Worm (Caenorhabditis elegans) whole organism, L2 larva: Measurements from ENCODE around the gene srh-20.

Experiments used
- R02D3.7 ChIP-seq: fragments of 150-350 bp; optimal IDR thresholded peaks from 2 replicates; lab custom pipeline; 2014; ENCODE audit warnings: missing biosample characterization, missing genetic modification characterization
- elt-3 ChIP-seq: sonication (generic microtip); optimal IDR thresholded peaks from 2 replicates; lab custom pipeline; 2017; ENCODE audit warnings: missing biosample characterization, missing genetic modification characterization
- lin-13 ChIP-seq: fragments of 150-350 bp; optimal IDR thresholded peaks from 2 replicates; lab custom pipeline; 2014; ENCODE audit warnings: missing biosample characterization, missing genetic modification reagents, missing genetic modification characterization
- lin-39 ChIP-seq: fragments of 150-350 bp; optimal IDR thresholded peaks from 2 replicates; lab custom pipeline; 2014; ENCODE audit warnings: missing biosample characterization, missing genetic modification reagents, missing genetic modification characterization
- mab-5 ChIP-seq: fragments of 150-350 bp; optimal IDR thresholded peaks from 2 replicates; lab custom pipeline; 2014; ENCODE audit warnings: missing biosample characterization, missing genetic modification characterization
- nhr-11 ChIP-seq: fragments of 150-350 bp; optimal IDR thresholded peaks from 2 replicates; lab custom pipeline; 2014; ENCODE audit warnings: missing biosample characterization, missing genetic modification characterization
- nhr-23 ChIP-seq: fragments of 150-350 bp; optimal IDR thresholded peaks from 2 replicates; lab custom pipeline; 2014; ENCODE audit warnings: missing biosample characterization, missing genetic modification reagents, missing genetic modification characterization
- nhr-25 ChIP-seq: fragments of 150-350 bp; sonication (generic microtip); optimal IDR thresholded peaks from 3 replicates; lab custom pipeline; 2014; ENCODE audit warnings: missing biosample characterization, missing genetic modification characterization
- nhr-6 ChIP-seq: fragments of 150-350 bp; optimal IDR thresholded peaks from 2 replicates; lab custom pipeline; 2014; ENCODE audit warnings: missing biosample characterization, missing genetic modification characterization
- skn-1 ChIP-seq: sonication (generic microtip); optimal IDR thresholded peaks from 2 replicates; lab custom pipeline; 2017; ENCODE audit warnings: missing biosample characterization, missing genetic modification characterization
- sma-9 ChIP-seq, 2 experiments: fragments of 150-350 bp in 1 of 2; sonication (generic microtip) in 1 of 2; optimal IDR thresholded peaks; 2 replicates each; lab custom pipeline; 2014 to 2016; ENCODE audit warnings: missing genetic modification characterization in 2 of 2, mild to moderate bottlenecking in 1 of 2, missing biosample characterization in 1 of 2, missing compliant biosample characterization in 1 of 2, missing genetic modification reagents in 1 of 2, moderate library complexity in 1 of 2
- unc-39 ChIP-seq: fragments of 150-350 bp; optimal IDR thresholded peaks from 2 replicates; lab custom pipeline; 2014; ENCODE audit warnings: missing biosample characterization, missing genetic modification characterization
- ztf-1 ChIP-seq: fragments of 200-800 bp; sonication (Bioruptor generic); conservative IDR thresholded peaks from 2 replicates; pipeline ENCODE4 v1.3.6; 2022; ENCODE audit warnings: missing genetic modification characterization, missing compliant biosample characterization

ce11 chrV:4972943-4973342 lies 48.2 kb downstream of the srh-20 start, which contains the start of gene srsx-9:
- TF ChIP-seq nhr-6 (tag; lab: Kevin White, UChicago) (no peak), elt-3 (no peak), R02D3.7 (tag; lab: Kevin White, UChicago) (no peak), nhr-23 (no peak), mab-5 (no peak), sma-9 (GFP tag; optimal IDR thresholded peaks at IDR 0.05; lab: Kevin White, UChicago) (no peak), sma-9 (tag; optimal IDR thresholded peaks at IDR 0.05; lab: Kevin White, UChicago) (no peak), nhr-25 (tag; lab: Kevin White, UChicago) (no peak), nhr-11 (tag; lab: Kevin White, UChicago) (no peak), lin-39 (no peak), ztf-1 (GFP tag; lab: Robert Waterston, UW) (no peak), unc-39 (tag; lab: Kevin White, UChicago) (no peak), skn-1 (no peak), lin-13 (GFP tag; lab: Kevin White, UChicago) (no peak)
